Fruit fly (Drosophila melanogaster) whole organism, embryonic: ENCODE results near the gene Ir25a.
A peak's percentile ranks its signal among the peaks of the same experiment; 100 is the strongest.

Source experiments
- Asciz ChIP-seq: fragments of 200-800 bp; sonication (Bioruptor generic); optimal IDR thresholded peaks from 2 replicates; lab custom pipeline; 2017; ENCODE audit warnings: missing biosample characterization, mild to moderate bottlenecking, missing genetic modification characterization, missing genetic modification reagents
- CG10274 ChIP-seq: fragments of 200-800 bp; sonication (Bioruptor generic); optimal IDR thresholded peaks from 3 replicates; lab custom pipeline; 2017; ENCODE audit warnings: missing biosample characterization, mild to moderate bottlenecking, missing genetic modification characterization
- CG10654 ChIP-seq: fragments of 200-800 bp; sonication (Bioruptor generic); optimal IDR thresholded peaks from 2 replicates; lab custom pipeline; 2016; ENCODE audit warnings: missing biosample characterization, missing genetic modification characterization
- CG11085 ChIP-seq: fragments of 200-800 bp; sonication (Bioruptor generic); IDR thresholded peaks from 2 replicates; pipeline ENCODE4 v1.3.6; 2022; ENCODE audit warnings: missing biosample characterization, missing genetic modification characterization
- CG11695 ChIP-seq: fragments of 200-800 bp; sonication (Bioruptor generic); IDR thresholded peaks from 3 replicates; pipeline ENCODE4 v1.3.6; 2022; ENCODE audit warnings: missing biosample characterization, missing genetic modification characterization
- CG11696 ChIP-seq: fragments of 200-800 bp; sonication (Bioruptor generic); IDR thresholded peaks from 2 replicates; pipeline ENCODE4 v1.3.6; 2022; ENCODE audit warnings: missing biosample characterization, missing genetic modification characterization
- CG14667 ChIP-seq: fragments of 200-800 bp; sonication (Bioruptor generic); IDR thresholded peaks from 2 replicates; pipeline ENCODE4 v1.3.6; 2022; ENCODE audit warnings: missing biosample characterization, missing genetic modification characterization
- CG14965 ChIP-seq: fragments of 200-800 bp; sonication (Bioruptor generic); optimal IDR thresholded peaks from 2 replicates; lab custom pipeline; 2016; ENCODE audit warnings: missing biosample characterization, missing genetic modification characterization, borderline replicate concordance
- CG15073 ChIP-seq: fragments of 200-800 bp; sonication (Bioruptor generic); optimal IDR thresholded peaks from 2 replicates; lab custom pipeline; 2016; ENCODE audit warnings: missing biosample characterization, missing genetic modification characterization
- CG1529 ChIP-seq: fragments of 200-800 bp; sonication (Bioruptor generic); optimal IDR thresholded peaks from 3 replicates; lab custom pipeline; 2018; ENCODE audit warnings: missing biosample characterization, missing genetic modification characterization
- CG15696 ChIP-seq: fragments of 200-800 bp; sonication (Bioruptor generic); optimal IDR thresholded peaks from 2 replicates; lab custom pipeline; 2019; ENCODE audit warnings: missing biosample characterization, mild to moderate bottlenecking, missing genetic modification characterization, moderate library complexity
- CG16815 ChIP-seq: fragments of 200-800 bp; sonication (Bioruptor generic); optimal IDR thresholded peaks from 3 replicates; lab custom pipeline; 2017; ENCODE audit warnings: missing biosample characterization, mild to moderate bottlenecking, missing genetic modification characterization
- CG17829 ChIP-seq: fragments of 200-800 bp; optimal IDR thresholded peaks from 2 replicates; lab custom pipeline; 2019; ENCODE audit warnings: missing biosample characterization, mild to moderate bottlenecking, missing genetic modification characterization, moderate library complexity
- CG1792 ChIP-seq: fragments of 200-800 bp; sonication (Bioruptor generic); optimal IDR thresholded peaks from 2 replicates; lab custom pipeline; 2016; ENCODE audit warnings: missing biosample characterization, missing genetic modification characterization
- CG18262 ChIP-seq: fragments of 200-800 bp; optimal IDR thresholded peaks from 3 replicates; lab custom pipeline; 2019; ENCODE audit warnings: missing biosample characterization, mild to moderate bottlenecking, missing genetic modification characterization, moderate library complexity
- CG18764 ChIP-seq: fragments of 200-800 bp; sonication (Bioruptor generic); optimal IDR thresholded peaks from 3 replicates; lab custom pipeline; 2016; ENCODE audit warnings: missing biosample characterization, missing genetic modification characterization
- CG2712 ChIP-seq: fragments of 200-800 bp; optimal IDR thresholded peaks from 3 replicates; lab custom pipeline; 2019; ENCODE audit warnings: missing biosample characterization, mild to moderate bottlenecking, missing genetic modification characterization, moderate library complexity
- CG31441 ChIP-seq: fragments of 200-800 bp; sonication (Bioruptor generic); IDR thresholded peaks from 2 replicates; pipeline ENCODE4 v1.3.6; 2022; ENCODE audit warnings: missing biosample characterization, missing genetic modification characterization
- CG32532 ChIP-seq: fragments of 200-800 bp; sonication (Bioruptor generic); IDR thresholded peaks from 2 replicates; pipeline ENCODE4 v1.3.6; 2022; ENCODE audit warnings: missing biosample characterization, missing genetic modification characterization
- CG5180 ChIP-seq: fragments of 200-800 bp; sonication (Bioruptor generic); optimal IDR thresholded peaks from 3 replicates; lab custom pipeline; 2017; ENCODE audit warnings: missing biosample characterization, missing genetic modification characterization, mild to moderate bottlenecking, moderate library complexity, missing genetic modification reagents
- CG5953 ChIP-seq: fragments of 200-800 bp; sonication (Bioruptor generic); IDR thresholded peaks from 2 replicates; pipeline ENCODE4 v1.3.6; 2022; ENCODE audit warnings: missing biosample characterization, missing genetic modification characterization
- CG6791 ChIP-seq: fragments of 200-800 bp; sonication (Bioruptor generic); IDR thresholded peaks from 3 replicates; pipeline ENCODE4 v1.3.6; 2022; ENCODE audit warnings: missing biosample characterization, missing genetic modification characterization; ENCODE audit not compliant: partially characterized antibody
- CG7357 ChIP-seq: fragments of 200-800 bp; sonication (Bioruptor generic); IDR thresholded peaks from 3 replicates; pipeline ENCODE4 v1.3.6; 2022; ENCODE audit warnings: missing biosample characterization, missing genetic modification characterization
- CG8281 ChIP-seq: fragments of 200-800 bp; sonication (Bioruptor generic); optimal IDR thresholded peaks from 2 replicates; lab custom pipeline; 2018; ENCODE audit warnings: missing biosample characterization, mild to moderate bottlenecking, missing genetic modification characterization, moderate library complexity
- Doc2 ChIP-seq: fragments of 200-800 bp; sonication (Bioruptor generic); IDR thresholded peaks from 2 replicates; pipeline ENCODE4 v1.3.6; 2022; ENCODE audit warnings: missing biosample characterization, missing genetic modification characterization
- Gug ChIP-seq: fragments of 200-800 bp; sonication (Bioruptor generic); IDR thresholded peaks from 4 replicates; pipeline ENCODE4 v1.3.6; 2022; ENCODE audit warnings: missing biosample characterization, missing genetic modification characterization
- HHEX ChIP-seq: fragments of 200-800 bp; sonication (Bioruptor generic); optimal IDR thresholded peaks from 3 replicates; lab custom pipeline; 2017; ENCODE audit warnings: missing biosample characterization, mild to moderate bottlenecking, missing genetic modification characterization, missing genetic modification reagents
- Hand ChIP-seq: fragments of 200-800 bp; sonication (Bioruptor generic); optimal IDR thresholded peaks from 2 replicates; lab custom pipeline; 2017; ENCODE audit warnings: mild to moderate bottlenecking, missing biosample characterization, missing genetic modification reagents, missing genetic modification characterization
- HmgZ ChIP-seq: fragments of 200-800 bp; sonication (Bioruptor generic); optimal IDR thresholded peaks from 2 replicates; lab custom pipeline; 2018; ENCODE audit warnings: missing biosample characterization, mild to moderate bottlenecking, missing genetic modification characterization
- Hmr ChIP-seq: fragments of 200-800 bp; sonication (Bioruptor generic); optimal IDR thresholded peaks from 3 replicates; lab custom pipeline; 2017; ENCODE audit warnings: mild to moderate bottlenecking, missing biosample characterization, missing genetic modification reagents, missing genetic modification characterization
- NC2α ChIP-seq: fragments of 200-800 bp; sonication (Bioruptor generic); optimal IDR thresholded peaks from 2 replicates; lab custom pipeline; 2016; ENCODE audit warnings: missing biosample characterization, missing genetic modification characterization
- Oli ChIP-seq: fragments of 200-800 bp; sonication (Bioruptor generic); optimal IDR thresholded peaks from 2 replicates; lab custom pipeline; 2018; ENCODE audit warnings: missing biosample characterization, mild to moderate bottlenecking, missing genetic modification characterization, moderate library complexity
- Optix ChIP-seq: fragments of 200-800 bp; sonication (Bioruptor generic); IDR thresholded peaks from 3 replicates; pipeline ENCODE4 v1.3.6; 2022; ENCODE audit warnings: missing biosample characterization, missing genetic modification characterization
- Ptx1 ChIP-seq: fragments of 200-800 bp; sonication (Bioruptor generic); IDR thresholded peaks from 2 replicates; pipeline ENCODE4 v1.3.6; 2022; ENCODE audit warnings: missing biosample characterization, missing genetic modification characterization
- Rfx ChIP-seq: fragments of 200-800 bp; sonication (Bioruptor generic); IDR thresholded peaks from 2 replicates; pipeline ENCODE4 v1.3.6; 2022; ENCODE audit warnings: missing biosample characterization, missing genetic modification characterization
- Sox100B ChIP-seq: fragments of 200-800 bp; sonication (Bioruptor generic); optimal IDR thresholded peaks from 3 replicates; lab custom pipeline; 2018; ENCODE audit warnings: missing biosample characterization, mild to moderate bottlenecking, missing genetic modification characterization
- Sry-β ChIP-seq: fragments of 200-800 bp; sonication (Bioruptor generic); optimal IDR thresholded peaks from 2 replicates; lab custom pipeline; 2018; ENCODE audit warnings: missing biosample characterization, mild to moderate bottlenecking, missing genetic modification characterization, moderate library complexity
- ase ChIP-seq: fragments of 200-800 bp; sonication (Bioruptor generic); IDR thresholded peaks from 3 replicates; pipeline ENCODE4 v1.3.6; 2022; ENCODE audit warnings: missing biosample characterization, missing genetic modification characterization
- croc ChIP-seq: fragments of 200-800 bp; sonication (Bioruptor generic); conservative IDR thresholded peaks from 3 replicates; pipeline ENCODE4 v1.3.6; 2022; ENCODE audit warnings: missing biosample characterization, missing genetic modification characterization
- dysf ChIP-seq: fragments of 200-800 bp; sonication (Bioruptor generic); IDR thresholded peaks from 3 replicates; pipeline ENCODE4 v1.3.6; 2022; ENCODE audit warnings: missing biosample characterization, missing genetic modification characterization
- grn ChIP-seq: fragments of 200-800 bp; sonication (Bioruptor generic); optimal IDR thresholded peaks from 3 replicates; lab custom pipeline; 2017; ENCODE audit warnings: missing biosample characterization, missing genetic modification characterization
- gsb-n ChIP-seq: fragments of 200-800 bp; sonication (Bioruptor generic); optimal IDR thresholded peaks from 3 replicates; lab custom pipeline; 2018; ENCODE audit warnings: missing biosample characterization, mild to moderate bottlenecking, missing genetic modification characterization
- lilli ChIP-seq: fragments of 200-800 bp; sonication (Bioruptor generic); optimal IDR thresholded peaks from 3 replicates; lab custom pipeline; 2016; ENCODE audit warnings: missing biosample characterization, missing genetic modification characterization
- oc ChIP-seq: fragments of 200-800 bp; sonication (Bioruptor generic); optimal IDR thresholded peaks from 2 replicates; lab custom pipeline; 2018; ENCODE audit warnings: missing biosample characterization, mild to moderate bottlenecking, missing genetic modification characterization, moderate library complexity
- row ChIP-seq: fragments of 200-800 bp; sonication (Bioruptor generic); IDR thresholded peaks from 3 replicates; pipeline ENCODE4 v1.3.6; 2022; ENCODE audit warnings: missing biosample characterization, missing genetic modification characterization
- sens ChIP-seq: fragments of 200-800 bp; sonication (Bioruptor generic); peaks from one replicate; lab custom pipeline; 2016; ENCODE audit warnings: missing biosample characterization, missing genetic modification characterization
- sna ChIP-seq: fragments of 200-800 bp; sonication (Bioruptor generic); IDR thresholded peaks from 2 replicates; pipeline ENCODE4 v1.3.6; 2022; ENCODE audit warnings: missing biosample characterization, missing genetic modification characterization; ENCODE audit not compliant: partially characterized antibody
- so ChIP-seq: fragments of 200-800 bp; sonication (Bioruptor generic); IDR thresholded peaks from 3 replicates; pipeline ENCODE4 v1.3.6; 2022; ENCODE audit warnings: missing biosample characterization, missing genetic modification characterization
- tgo ChIP-seq: fragments of 200-800 bp; sonication (Bioruptor generic); IDR thresholded peaks from 3 replicates; pipeline ENCODE4 v1.3.6; 2022; ENCODE audit warnings: missing biosample characterization, missing genetic modification characterization
- trem ChIP-seq: fragments of 200-800 bp; optimal IDR thresholded peaks from 3 replicates; lab custom pipeline; 2019; ENCODE audit warnings: missing biosample characterization, mild to moderate bottlenecking, missing genetic modification characterization, moderate library complexity
- unpg ChIP-seq: fragments of 200-800 bp; sonication (Bioruptor generic); optimal IDR thresholded peaks from 3 replicates; lab custom pipeline; 2018; ENCODE audit warnings: missing biosample characterization, mild to moderate bottlenecking, missing genetic modification characterization, moderate library complexity

The Ir25a gene

DNA sequence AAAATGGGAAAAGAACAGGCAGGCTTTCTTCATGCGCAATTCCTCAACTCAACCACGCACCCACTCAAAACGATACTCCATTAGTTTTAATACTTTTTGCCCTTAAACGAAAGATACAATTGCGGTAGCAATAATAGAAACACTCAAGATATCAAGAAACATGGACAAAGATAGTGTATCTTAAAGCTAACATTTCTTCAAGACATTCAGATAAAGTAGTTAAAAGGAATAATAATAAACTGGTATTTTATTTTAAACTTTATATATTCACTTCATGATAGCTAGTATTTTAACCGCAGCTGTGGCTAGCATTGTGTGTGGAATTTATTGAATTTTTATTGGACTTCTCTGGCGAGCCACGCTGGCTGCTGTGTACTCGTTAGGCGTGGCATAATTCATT lies 21.0 kb upstream of the Ir25a start (continued):
- TF ChIP-seq croc (GFP tag; lab: Robert Waterston, UW) = peak; percentile 42; the same call in 2 of the 3 replicates
- peak; percentile 59 for TF ChIP-seq Sox100B (GFP tag; lab: Kevin White, UChicago)
- TF ChIP-seq HHEX (GFP tag; lab: Kevin White, UChicago) = peak; percentile 58
- TF ChIP-seq Hmr (GFP tag; lab: Kevin White, UChicago) = peak; percentile 64
- TF ChIP-seq CG11085 (GFP tag; lab: Robert Waterston, UW) = no peak
- peak; percentile 5 for TF ChIP-seq CG8281 (tag; lab: Kevin White, UChicago)
- TF ChIP-seq CG15696 = peak; percentile 33
- TF ChIP-seq CG5180 (GFP tag; lab: Kevin White, UChicago) = peak; percentile 13
- no peak for TF ChIP-seq CG10274 (GFP tag; lab: Kevin White, UChicago)
- TF ChIP-seq sens (GFP tag; lab: Kevin White, UChicago) = peak; percentile 88
- peak; percentile 82 for TF ChIP-seq CG18262
- TF ChIP-seq grn (GFP tag; lab: Kevin White, UChicago) = no peak
- TF ChIP-seq CG7357 (GFP tag; lab: Robert Waterston, UW) = peak; percentile 32; the same call in 1 of the 3 replicates
- TF ChIP-seq so (GFP tag; lab: Robert Waterston, UW) = peak; percentile 53; the same call in 1 of the 3 replicates
- peak; percentile 62 for TF ChIP-seq Hand
- TF ChIP-seq lilli (GFP tag; lab: Kevin White, UChicago) = peak; percentile 57
- peak; percentile 71 for TF ChIP-seq CG11695 (GFP tag; lab: Robert Waterston, UW)
- TF ChIP-seq CG32532 (GFP tag; lab: Robert Waterston, UW) = peak; percentile 36; the same call in 1 of the 2 replicates
- TF ChIP-seq CG17829 (tag; lab: Kevin White, UChicago) = peak; percentile 70
- TF ChIP-seq gsb-n (tag; lab: Kevin White, UChicago) = peak; percentile 59
- TF ChIP-seq Asciz (GFP tag; lab: Kevin White, UChicago) = peak; percentile 57
- peak; percentile 35 for TF ChIP-seq HmgZ (tag; lab: Kevin White, UChicago)
- no peak for TF ChIP-seq CG15073 (GFP tag; lab: Kevin White, UChicago)
- TF ChIP-seq CG1529 (GFP tag; lab: Kevin White, UChicago) = peak; percentile 38
- TF ChIP-seq Oli (tag; lab: Kevin White, UChicago) = peak; percentile 76
- peak; percentile 56 for TF ChIP-seq CG14667
- TF ChIP-seq dysf (GFP tag; lab: Robert Waterston, UW) = peak; percentile 52; the same call in 1 of the 3 replicates
- TF ChIP-seq oc (tag; lab: Kevin White, UChicago) = peak; percentile 39
- peak; percentile 84 for TF ChIP-seq CG31441 (GFP tag; lab: Robert Waterston, UW)
- TF ChIP-seq CG11696 (GFP tag; lab: Robert Waterston, UW) = peak; percentile 87
- TF ChIP-seq CG1792 = no peak
- no peak for TF ChIP-seq Sry-β (GFP tag; lab: Kevin White, UChicago)
- TF ChIP-seq CG18764 (GFP tag; lab: Kevin White, UChicago) = peak; percentile 33
- TF ChIP-seq Rfx (GFP tag; lab: Robert Waterston, UW) = no peak; the same call in 1 of the 2 replicates
- no peak for TF ChIP-seq NC2α (GFP tag; lab: Kevin White, UChicago)
- TF ChIP-seq sna (GFP tag; lab: Robert Waterston, UW) = no peak
- peak; percentile 43 for TF ChIP-seq CG16815 (GFP tag; lab: Kevin White, UChicago)
- TF ChIP-seq CG6791 (GFP tag; lab: Robert Waterston, UW) = no peak
- TF ChIP-seq Optix (GFP tag; lab: Robert Waterston, UW) = no peak
- peak; percentile 46 for TF ChIP-seq CG10654
- TF ChIP-seq tgo = peak; percentile 30; the same call in 1 of the 3 replicates
- peak; percentile 59 for TF ChIP-seq unpg (GFP tag; lab: Kevin White, UChicago)
- TF ChIP-seq ase = peak; percentile 44; the same call in 1 of the 3 replicates
- peak; percentile 67 for TF ChIP-seq trem
- TF ChIP-seq Ptx1 (GFP tag; lab: Robert Waterston, UW) = peak; percentile 53
- TF ChIP-seq Doc2 (GFP tag; lab: Robert Waterston, UW) = no peak
- 0 out of 4 replicates have a peak, but pooled peaks have one; percentile 13 for TF ChIP-seq Gug
- TF ChIP-seq CG5953 = peak; percentile 43; the same call in 1 of the 2 replicates
- peak; percentile 86 for TF ChIP-seq CG2712 (tag; lab: Kevin White, UChicago)
- TF ChIP-seq row (GFP tag; lab: Robert Waterston, UW) = peak; percentile 86
- TF ChIP-seq CG14965 = no peak
